Fruit fly (Drosophila melanogaster): ENCODE measurements around the gene Cpr65Au.

DNA sequence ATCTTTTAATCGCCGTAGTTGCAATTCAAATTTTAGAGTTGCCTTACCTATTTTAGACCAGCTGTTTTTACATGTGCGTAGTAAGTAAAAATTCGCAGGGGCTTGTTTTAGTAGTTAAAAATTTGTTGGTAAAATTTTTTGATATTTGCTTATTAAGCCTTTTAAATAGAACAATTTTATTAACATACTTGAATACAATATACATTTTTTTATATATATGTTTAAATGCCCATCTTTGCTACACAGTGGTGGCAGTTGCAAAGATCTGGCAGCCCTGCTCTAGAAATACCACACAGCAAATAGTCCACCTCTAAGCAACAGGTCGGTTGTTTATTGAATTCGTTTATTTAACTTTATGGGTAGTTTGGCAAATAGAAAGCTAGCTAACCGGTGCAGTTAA is 37.2 kb downstream of the Cpr65Au start, which contains the start of the genes CG10467 and loj:
- TF ChIP-seq Mnt (GFP tag; optimal IDR thresholded peaks at IDR 0.05) (peak; percentile 62), ovo (GFP tag; optimal IDR thresholded peaks at IDR 0.05) (peak; percentile 86), CG1620 (GFP tag; optimal IDR thresholded peaks at IDR 0.05) (peak; percentile 88), CG12768 (GFP tag; optimal IDR thresholded peaks at IDR 0.05) (peak; percentile 91), cic (GFP tag; optimal IDR thresholded peaks at IDR 0.05) (peak; percentile 31), tj (GFP tag; optimal IDR thresholded peaks at IDR 0.05) (peak; percentile 69), pad (GFP tag; optimal IDR thresholded peaks at IDR 0.05) (peak; percentile 78)

Measured in whole organism, adult.